Fruit fly (Drosophila melanogaster) Kc167 (cell line): Measurements from ENCODE around the gene Bub3.

Experiments used
- Myc ChIP-seq: fragments of >200 bp; optimal IDR thresholded peaks from 2 replicates; lab custom pipeline; 2017; ENCODE audit warnings: missing external identifiers
- Sin3A ChIP-seq: fragments of >200 bp; optimal IDR thresholded peaks from 2 replicates; lab custom pipeline; 2018; ENCODE audit warnings: missing external identifiers
- h ChIP-seq: fragments of >200 bp; optimal IDR thresholded peaks from 3 replicates; lab custom pipeline; 2018; ENCODE audit warnings: missing external identifiers
- insv ChIP-seq: fragments of >200 bp; optimal IDR thresholded peaks from 3 replicates; lab custom pipeline; 2018; ENCODE audit warnings: missing external identifiers
- psq ChIP-seq: fragments of >200 bp; optimal IDR thresholded peaks from 2 replicates; lab custom pipeline; 2017; ENCODE audit warnings: missing external identifiers
- ttk ChIP-seq: sonication (Bioruptor generic); optimal IDR thresholded peaks from 2 replicates; lab custom pipeline; 2017; ENCODE audit warnings: missing external identifiers

Gene Bub3

DNA sequence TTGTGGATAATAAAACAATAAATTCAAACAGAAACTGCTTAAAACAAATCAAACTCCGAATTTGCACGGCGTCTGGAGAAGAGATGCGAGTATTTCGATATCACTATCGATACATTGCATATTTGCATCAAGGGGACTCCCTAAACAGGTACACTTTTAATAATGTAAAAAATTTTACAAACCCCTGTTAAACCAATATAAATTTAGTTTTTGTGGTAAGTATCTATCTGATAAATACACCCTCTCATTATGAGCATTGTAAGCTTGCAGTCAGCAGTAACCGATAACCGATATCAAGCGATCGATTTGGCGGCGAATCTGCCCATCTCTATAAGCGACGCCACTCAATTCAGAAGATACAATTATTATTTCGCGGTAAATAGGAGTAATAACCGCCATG lies at the start of gene Bub3, which contains the start of gene Cap-D2:
TSS of gene Bub3 (minus strand) at position 89 of the 400 bp plus-strand sequence.
TSS of gene Cap-D2 (plus strand) at position 319 of the 400 bp plus-strand sequence.
- TF ChIP-seq Myc (no peak), psq (lab: Kevin White, UChicago) (no peak), ttk (lab: Kevin White, UChicago) (no peak), h (lab: Kevin White, UChicago) (no peak), insv (no peak)

dm6 chr3R:29724745-29725144 lies 49.5 kb upstream of the Bub3 start, which contains the start of the genes Naa40 and CG18731:
Gene Naa40, minus strand, starts transcription at chr3R:29724950.
Gene CG18731, plus strand, starts transcription at chr3R:29725027.
- TF ChIP-seq Myc (no peak), Sin3A (lab: Kevin White, UChicago) (no peak), ttk (lab: Kevin White, UChicago) (no peak), psq (lab: Kevin White, UChicago) (no peak), h (lab: Kevin White, UChicago) (no peak), insv (no peak)

DNA sequence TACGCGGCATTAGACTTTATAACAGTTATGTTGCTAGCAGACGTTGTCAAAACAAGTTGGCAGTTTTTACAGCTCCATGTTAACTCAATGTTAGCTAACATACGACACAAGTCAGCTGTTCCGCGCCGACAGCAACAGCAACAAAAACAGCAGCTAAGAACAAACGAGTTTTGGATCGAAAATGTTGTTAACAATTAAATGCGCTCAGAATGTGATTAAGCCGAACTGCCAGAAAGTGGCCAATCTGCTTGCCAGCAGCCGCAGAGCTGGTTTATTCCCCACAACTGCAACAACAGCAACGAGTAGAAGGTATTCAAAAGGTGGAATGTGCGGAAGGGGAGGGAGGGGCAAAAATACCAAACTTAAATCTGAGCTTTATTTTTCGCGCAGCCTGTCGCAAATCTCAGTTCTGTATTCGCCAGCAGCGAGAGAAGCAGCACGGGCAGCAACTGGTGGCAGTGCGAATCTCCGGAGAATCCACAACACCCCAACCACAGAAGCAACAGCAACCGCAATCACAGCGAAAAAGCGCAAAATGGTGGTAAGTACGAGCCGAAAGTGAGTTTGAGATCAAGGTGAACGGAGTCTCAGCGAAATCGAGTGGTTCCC lies 47.9 kb upstream of the Bub3 start, which contains the start of gene Pcd:
TSS of gene Pcd (plus strand) at position 116 of the 609 bp plus-strand sequence.
- TF ChIP-seq insv: no peak
- no peak for TF ChIP-seq Myc
- TF ChIP-seq psq (lab: Kevin White, UChicago): no peak
- no peak for TF ChIP-seq ttk (lab: Kevin White, UChicago)

DNA sequence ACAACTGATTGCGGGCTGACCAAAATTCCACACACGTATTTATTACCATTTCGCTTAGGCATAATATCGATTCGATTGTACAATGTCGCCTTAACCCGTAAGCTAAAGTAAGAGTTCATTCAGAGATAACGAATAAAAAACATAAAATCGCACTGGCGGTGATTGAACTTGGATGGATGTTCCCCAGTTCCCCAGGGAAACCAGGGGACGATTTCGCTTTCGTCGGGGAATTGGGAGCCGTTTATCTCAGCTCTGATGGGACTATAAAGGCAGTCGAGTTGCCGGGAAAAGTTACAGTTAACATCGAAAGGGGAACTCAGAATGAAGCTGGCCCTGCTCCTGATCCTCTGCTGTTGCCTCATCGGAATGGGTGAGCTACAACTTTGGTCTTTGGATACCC lies 47.0 kb upstream of the Bub3 start, which contains the start of gene CG34296:
TSS of gene CG34296 (plus strand) at position 301 of the 400 bp plus-strand sequence.
- TF ChIP-seq insv (no peak), Myc (no peak), Sin3A (lab: Kevin White, UChicago) (no peak), h (lab: Kevin White, UChicago) (no peak), ttk (lab: Kevin White, UChicago) (no peak)

dm6 chr3R:29718363-29718762 lies 43.1 kb upstream of the Bub3 start, which contains the start of gene CG15506:
Gene CG15506, plus strand, starts transcription at chr3R:29718663.
- TF ChIP-seq psq (lab: Kevin White, UChicago) (no peak), h (lab: Kevin White, UChicago) (no peak), ttk (lab: Kevin White, UChicago) (no peak), Sin3A (lab: Kevin White, UChicago) (no peak), Myc (no peak), insv (no peak)

- TF ChIP-seq Myc: no peak
- TF ChIP-seq psq (lab: Kevin White, UChicago): no peak
- TF ChIP-seq Sin3A (lab: Kevin White, UChicago): no peak
- TF ChIP-seq ttk (lab: Kevin White, UChicago): no peak
- no peak for TF ChIP-seq h (lab: Kevin White, UChicago)
- no peak for TF ChIP-seq insv
These were observed 42.3 kb upstream of the Bub3 start for dm6 chr3R:29717519-29717918.

dm6 chr3R:29716782-29717317 lies 41.6 kb upstream of the Bub3 start, which contains the start of gene Obp99b:
Gene Obp99b, minus strand, starts transcription at chr3R:29716896.
- TF ChIP-seq insv (no peak), h (lab: Kevin White, UChicago) (peak; percentile 99)

- no peak for TF ChIP-seq insv
- TF ChIP-seq Myc: no peak
- TF ChIP-seq h (lab: Kevin White, UChicago): no peak
- TF ChIP-seq Sin3A (lab: Kevin White, UChicago): no peak
- TF ChIP-seq psq (lab: Kevin White, UChicago): no peak
- no peak for TF ChIP-seq ttk (lab: Kevin White, UChicago)
These were observed 41.0 kb upstream of the Bub3 start for dm6 chr3R:29716043-29716781.

DNA sequence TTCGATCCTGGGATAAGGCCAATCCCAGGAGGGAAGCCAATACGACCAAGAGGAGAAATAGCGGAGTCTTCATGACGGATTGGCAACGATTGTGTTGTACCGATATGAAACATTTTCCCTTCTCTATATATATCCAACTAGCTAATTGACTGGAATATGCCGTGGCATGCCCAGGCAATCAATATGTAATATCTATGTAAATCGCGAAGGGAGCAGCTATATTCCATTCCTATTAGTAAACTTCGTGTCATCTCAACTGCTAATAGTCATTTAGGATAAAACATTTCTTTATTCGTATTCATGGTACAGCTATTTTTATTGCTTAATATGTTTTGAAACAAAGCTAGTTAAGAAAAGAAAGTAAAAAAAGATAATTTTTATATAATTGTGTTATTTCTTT lies 40.1 kb upstream of the Bub3 start, which contains the start of gene Dup99B:
TSS of gene Dup99B (minus strand) at position 101 of the 400 bp plus-strand sequence.
- no peak for TF ChIP-seq insv
- no peak for TF ChIP-seq ttk (lab: Kevin White, UChicago)
- no peak for TF ChIP-seq Sin3A (lab: Kevin White, UChicago)
- no peak for TF ChIP-seq psq (lab: Kevin White, UChicago)
- TF ChIP-seq h (lab: Kevin White, UChicago): no peak
- no peak for TF ChIP-seq Myc

DNA sequence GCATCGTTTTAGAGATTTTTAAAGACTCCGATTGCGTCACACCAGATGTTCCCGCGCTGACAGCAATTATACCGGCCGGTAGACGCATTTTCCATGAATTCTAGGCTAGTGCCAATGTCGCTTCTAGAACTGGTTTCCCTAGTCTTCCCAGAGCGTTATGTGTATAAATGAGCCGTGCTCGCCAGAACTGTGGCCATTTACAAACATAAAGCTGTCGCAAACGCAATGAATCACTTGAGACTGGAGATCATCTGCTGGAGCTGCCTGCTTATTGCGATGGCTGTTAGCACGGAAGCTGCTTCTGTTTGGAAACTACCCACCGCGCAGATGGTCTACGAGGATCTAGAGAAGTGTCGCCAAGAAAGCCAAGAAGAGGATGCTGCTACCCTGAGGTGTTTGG lies 39.1 kb upstream of the Bub3 start, which contains the start of gene Obp99d:
TSS of gene Obp99d (plus strand) at position 192 of the 400 bp plus-strand sequence.
- TF ChIP-seq Myc: no peak
- no peak for TF ChIP-seq insv
- no peak for TF ChIP-seq Sin3A (lab: Kevin White, UChicago)
- no peak for TF ChIP-seq ttk (lab: Kevin White, UChicago)
- no peak for TF ChIP-seq h (lab: Kevin White, UChicago)
- no peak for TF ChIP-seq psq (lab: Kevin White, UChicago)

dm6 chr3R:29711434-29711833 lies 36.2 kb upstream of the Bub3 start:
- no peak for TF ChIP-seq ttk (lab: Kevin White, UChicago)
- no peak for TF ChIP-seq h (lab: Kevin White, UChicago)
- no peak for TF ChIP-seq Myc
- TF ChIP-seq insv: no peak
- no peak for TF ChIP-seq psq (lab: Kevin White, UChicago)
- no peak for TF ChIP-seq Sin3A (lab: Kevin White, UChicago)

dm6 chr3R:29708322-29708721 lies 33.1 kb upstream of the Bub3 start:
- TF ChIP-seq Myc (no peak), h (lab: Kevin White, UChicago) (no peak), ttk (lab: Kevin White, UChicago) (no peak), psq (lab: Kevin White, UChicago) (no peak), insv (no peak), Sin3A (lab: Kevin White, UChicago) (no peak)
